Worm (Caenorhabditis elegans) whole organism, L3 larva: ENCODE results near the gene inf-1.

Experiments
- elt-2 ChIP-seq: sonication (generic microtip); optimal IDR thresholded peaks from 2 replicates; lab custom pipeline; 2016; ENCODE audit warnings: missing genetic modification reagents, mild to moderate bottlenecking, missing genetic modification characterization, missing compliant biosample characterization
- lin-39 ChIP-seq: fragments of 150-350 bp; optimal IDR thresholded peaks from 2 replicates; lab custom pipeline; 2018; ENCODE audit warnings: missing biosample characterization, missing genetic modification reagents, missing genetic modification characterization
- nfya-1 ChIP-seq: sonication (generic microtip); optimal IDR thresholded peaks from 2 replicates; lab custom pipeline; 2017; ENCODE audit warnings: missing genetic modification characterization, mild to moderate bottlenecking, missing compliant biosample characterization, antibody characterized with exemption, moderate library complexity; ENCODE audit not compliant: insufficient read depth
- nhr-76 ChIP-seq: fragments of 150-350 bp; sonication (generic microtip); optimal IDR thresholded peaks from 5 replicates; lab custom pipeline; 2014; ENCODE audit warnings: missing biosample characterization, missing genetic modification characterization
- pha-4 ChIP-seq: fragments of 150-350 bp; optimal IDR thresholded peaks from 2 replicates; lab custom pipeline; 2014; ENCODE audit warnings: missing biosample characterization, missing genetic modification reagents, missing genetic modification characterization
- pqm-1 ChIP-seq: fragments of 150-350 bp; optimal IDR thresholded peaks from 2 replicates; lab custom pipeline; 2017; ENCODE audit warnings: missing biosample characterization, missing genetic modification characterization, inconsistent platforms
- tbx-2 ChIP-seq: sonication (generic microtip); optimal IDR thresholded peaks from 2 replicates; lab custom pipeline; 2016; ENCODE audit warnings: mild to moderate bottlenecking, missing genetic modification characterization, missing compliant biosample characterization

DNA sequence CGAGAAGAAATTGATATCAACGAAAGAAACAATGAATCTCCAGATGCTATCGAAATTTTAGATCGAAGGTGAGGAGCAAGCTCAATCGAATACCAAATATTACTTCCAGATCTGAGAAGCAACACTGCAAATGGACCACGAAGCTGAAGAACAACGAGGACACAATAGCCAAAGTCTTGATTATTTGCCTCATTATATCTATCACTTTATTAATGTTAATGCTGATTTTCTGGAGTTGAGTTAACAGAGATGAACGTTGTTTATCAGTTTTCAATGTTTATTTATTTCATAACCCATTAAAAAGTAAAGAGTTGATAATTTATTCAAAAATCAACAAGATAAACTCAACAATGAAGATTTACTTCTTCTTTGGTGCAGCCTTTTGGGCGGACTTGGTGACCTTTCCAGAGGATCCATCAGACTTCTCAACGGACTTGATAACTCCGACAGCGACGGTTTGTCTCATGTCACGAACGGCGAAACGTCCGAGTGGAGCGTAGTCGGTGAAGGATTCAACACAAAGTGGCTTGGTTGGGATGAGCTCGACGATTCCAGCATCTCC, 39.9 kb downstream of the inf-1 start:
- TF ChIP-seq lin-39 (tag; lab: Kevin White, UChicago) = no peak
- TF ChIP-seq nhr-76 (tag; lab: Kevin White, UChicago) = no peak
- TF ChIP-seq pha-4 (tag; lab: Kevin White, UChicago) = no peak
- no peak for TF ChIP-seq pqm-1 (tag; lab: Kevin White, UChicago)
- peak; percentile 9 for TF ChIP-seq elt-2 (tag; lab: Kevin White, UChicago)
- TF ChIP-seq tbx-2 (tag; lab: Kevin White, UChicago) = no peak
- TF ChIP-seq nfya-1 (tag; lab: Kevin White, UChicago) = no peak
